Worm (Caenorhabditis elegans): ENCODE results near the gene sinh-1.

The sinh-1 gene

ce11 chrII:12284045-12284444 is 55.9 kb downstream of the sinh-1 start:
- TF ChIP-seq nhr-28 (tag; optimal IDR thresholded peaks at IDR 0.05) (no peak), ceh-9 (tag; optimal IDR thresholded peaks at IDR 0.05) (no peak), pqm-1 (tag; optimal IDR thresholded peaks at IDR 0.05) (no peak)

Data from whole organism, L3 larva.